Fruit fly (Drosophila melanogaster) whole organism, pupa: ENCODE data around the gene CG17917.

Experiments used
- CG12605 ChIP-seq: fragments of 200-800 bp; sonication (Bioruptor generic); IDR thresholded peaks from 2 replicates; pipeline ENCODE4 v1.3.6; 2022; ENCODE audit warnings: missing biosample characterization, missing genetic modification characterization
- CG13204 ChIP-seq: fragments of 200-800 bp; sonication (Bioruptor generic); optimal IDR thresholded peaks from 2 replicates; lab custom pipeline; 2018; ENCODE audit warnings: missing biosample characterization, mild to moderate bottlenecking, missing genetic modification characterization, moderate library complexity
- CG14655 ChIP-seq: fragments of 200-800 bp; sonication (Bioruptor generic); optimal IDR thresholded peaks from 3 replicates; lab custom pipeline; 2017; ENCODE audit warnings: mild to moderate bottlenecking, missing biosample characterization, missing genetic modification reagents, missing genetic modification characterization
- CG15710 ChIP-seq: fragments of 200-800 bp; sonication (Bioruptor generic); optimal IDR thresholded peaks from 2 replicates; lab custom pipeline; 2018; ENCODE audit warnings: missing biosample characterization, mild to moderate bottlenecking, missing genetic modification characterization, moderate library complexity
- CG4496 ChIP-seq: fragments of 200-800 bp; sonication (Bioruptor generic); IDR thresholded peaks from 3 replicates; pipeline ENCODE4 v1.3.6; 2022; ENCODE audit warnings: missing biosample characterization, missing genetic modification characterization
- CG8159 ChIP-seq: fragments of 200-800 bp; sonication (Bioruptor generic); optimal IDR thresholded peaks from 3 replicates; lab custom pipeline; 2018; ENCODE audit warnings: missing biosample characterization, mild to moderate bottlenecking, missing genetic modification characterization, moderate library complexity
- EcR ChIP-seq: fragments of 200-800 bp; sonication (Bioruptor generic); optimal IDR thresholded peaks from 3 replicates; lab custom pipeline; 2019; ENCODE audit warnings: missing biosample characterization, missing genetic modification characterization, mild to moderate bottlenecking, moderate library complexity, missing genetic modification reagents
- Ets98B ChIP-seq: fragments of 200-800 bp; sonication (Bioruptor generic); IDR thresholded peaks from 2 replicates; pipeline ENCODE4 v1.3.6; 2022; ENCODE audit warnings: missing biosample characterization, missing genetic modification characterization
- gl ChIP-seq: fragments of 200-800 bp; sonication (Bioruptor generic); optimal IDR thresholded peaks from 2 replicates; lab custom pipeline; 2018; ENCODE audit warnings: missing biosample characterization, mild to moderate bottlenecking, missing genetic modification characterization

DNA sequence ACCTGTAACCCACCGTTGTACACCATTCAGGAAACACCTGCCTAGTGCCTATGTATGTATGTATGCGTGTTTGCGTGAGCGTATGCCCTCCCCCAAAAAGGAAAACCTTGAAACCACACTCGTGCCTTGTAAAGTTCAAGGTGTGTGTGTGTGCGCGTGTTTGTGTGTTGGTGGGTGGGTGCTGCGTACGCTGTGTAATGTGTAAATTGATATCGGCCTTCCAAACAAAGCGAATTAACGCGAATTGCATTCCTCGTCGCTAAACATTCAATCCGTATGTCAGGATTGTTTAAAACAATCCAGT is 41.6 kb downstream of the CG17917 start:
- TF ChIP-seq CG4496 (GFP tag; lab: Robert Waterston, UW) (no peak), CG15710 (no peak), CG13204 (GFP tag; lab: Kevin White, UChicago) (no peak), CG8159 (tag; lab: Kevin White, UChicago) (no peak), gl (tag; lab: Kevin White, UChicago) (no peak), Ets98B (GFP tag; lab: Robert Waterston, UW) (no peak), EcR (GFP tag; lab: Kevin White, UChicago) (peak; percentile 86), CG14655 (GFP tag; lab: Kevin White, UChicago) (no peak), CG12605 (no peak)
